Worm (Caenorhabditis elegans) whole organism, L2 larva: Measurements from ENCODE around the gene clec-122.
A peak's percentile ranks its signal among the peaks of the same experiment; 100 is the strongest.

Experiments
- C34F6.9 ChIP-seq: fragments of 150-350 bp; optimal IDR thresholded peaks from 2 replicates; lab custom pipeline; 2014; ENCODE audit warnings: missing biosample characterization, missing genetic modification characterization
- F13H6.1 ChIP-seq: sonication (generic microtip); optimal IDR thresholded peaks from 2 replicates; lab custom pipeline; 2016; ENCODE audit warnings: missing genetic modification characterization, missing compliant biosample characterization
- ZK546.5 ChIP-seq: sonication (generic microtip); optimal IDR thresholded peaks from 2 replicates; lab custom pipeline; 2017; ENCODE audit warnings: missing biosample characterization, missing genetic modification characterization
- alr-1 ChIP-seq: fragments of 150-350 bp; optimal IDR thresholded peaks from 2 replicates; lab custom pipeline; 2014; ENCODE audit warnings: missing biosample characterization, missing genetic modification characterization
- ama-1 ChIP-seq: fragments of 150-350 bp; optimal IDR thresholded peaks from 2 replicates; lab custom pipeline; 2018; ENCODE audit warnings: inconsistent platforms
- blmp-1 ChIP-seq: sonication (generic microtip); optimal IDR thresholded peaks from 2 replicates; lab custom pipeline; 2017; ENCODE audit warnings: missing genetic modification characterization, mild to moderate bottlenecking, missing compliant biosample characterization, antibody characterized with exemption, moderate library complexity; ENCODE audit not compliant: insufficient read depth
- ceh-82 ChIP-seq: fragments of 150-350 bp; optimal IDR thresholded peaks from 2 replicates; lab custom pipeline; 2014; ENCODE audit warnings: missing biosample characterization, missing genetic modification characterization
- crh-2 ChIP-seq: sonication (generic microtip); optimal IDR thresholded peaks from 2 replicates; lab custom pipeline; 2017; ENCODE audit warnings: missing biosample characterization, missing genetic modification characterization
- egl-27 ChIP-seq: sonication (generic microtip); optimal IDR thresholded peaks from 3 replicates; lab custom pipeline; 2017; ENCODE audit warnings: missing biosample characterization, missing genetic modification reagents, missing genetic modification characterization
- elt-1 ChIP-seq: fragments of 150-350 bp; optimal IDR thresholded peaks from 2 replicates; lab custom pipeline; 2014; ENCODE audit warnings: missing biosample characterization, missing genetic modification characterization
- elt-3 ChIP-seq: sonication (generic microtip); optimal IDR thresholded peaks from 2 replicates; lab custom pipeline; 2017; ENCODE audit warnings: missing biosample characterization, missing genetic modification characterization
- fos-1 ChIP-seq: fragments of 150-350 bp; optimal IDR thresholded peaks from 2 replicates; lab custom pipeline; 2014; ENCODE audit warnings: missing biosample characterization, missing genetic modification characterization
- lin-11 ChIP-seq: fragments of 150-350 bp; sonication (generic microtip); optimal IDR thresholded peaks from 2 replicates; lab custom pipeline; 2014; ENCODE audit warnings: missing biosample characterization, missing genetic modification characterization, inconsistent platforms, mixed read lengths
- mdl-1 ChIP-seq, 2 experiments: fragments of 150-350 bp in 1 of 2; sonication (generic microtip) in 1 of 2; optimal IDR thresholded peaks; 2 replicates each; lab custom pipeline; 2017; ENCODE audit warnings: missing biosample characterization in 2 of 2, missing genetic modification characterization in 2 of 2
- nhr-11 ChIP-seq: fragments of 150-350 bp; optimal IDR thresholded peaks from 2 replicates; lab custom pipeline; 2014; ENCODE audit warnings: missing biosample characterization, missing genetic modification characterization
- nhr-21 ChIP-seq: fragments of 150-350 bp; optimal IDR thresholded peaks from 2 replicates; lab custom pipeline; 2014; ENCODE audit warnings: missing biosample characterization, missing genetic modification characterization
- nhr-23 ChIP-seq: fragments of 150-350 bp; optimal IDR thresholded peaks from 2 replicates; lab custom pipeline; 2014; ENCODE audit warnings: missing biosample characterization, missing genetic modification reagents, missing genetic modification characterization
- nhr-25 ChIP-seq: fragments of 150-350 bp; sonication (generic microtip); optimal IDR thresholded peaks from 3 replicates; lab custom pipeline; 2014; ENCODE audit warnings: missing biosample characterization, missing genetic modification characterization
- nhr-6 ChIP-seq: fragments of 150-350 bp; optimal IDR thresholded peaks from 2 replicates; lab custom pipeline; 2014; ENCODE audit warnings: missing biosample characterization, missing genetic modification characterization
- nhr-77 ChIP-seq: fragments of 150-350 bp; optimal IDR thresholded peaks from 2 replicates; lab custom pipeline; 2014; ENCODE audit warnings: missing biosample characterization, missing genetic modification characterization
- sem-4 ChIP-seq: fragments of 150-350 bp; optimal IDR thresholded peaks from 2 replicates; lab custom pipeline; 2014; ENCODE audit warnings: missing biosample characterization, missing genetic modification reagents, missing genetic modification characterization
- skn-1 ChIP-seq: sonication (generic microtip); optimal IDR thresholded peaks from 2 replicates; lab custom pipeline; 2017; ENCODE audit warnings: missing biosample characterization, missing genetic modification characterization
- sma-3 ChIP-seq: sonication (generic microtip); optimal IDR thresholded peaks from 2 replicates; lab custom pipeline; 2016; ENCODE audit warnings: missing genetic modification reagents, missing genetic modification characterization, missing compliant biosample characterization
- snpc-4 ChIP-seq: fragments of 150-350 bp; optimal IDR thresholded peaks from 2 replicates; lab custom pipeline; 2014; ENCODE audit warnings: missing biosample characterization, missing genetic modification characterization
- unc-39 ChIP-seq: fragments of 150-350 bp; optimal IDR thresholded peaks from 2 replicates; lab custom pipeline; 2014; ENCODE audit warnings: missing biosample characterization, missing genetic modification characterization
- unc-55 ChIP-seq: fragments of 150-350 bp; sonication (generic microtip); optimal IDR thresholded peaks from 3 replicates; lab custom pipeline; 2014; ENCODE audit warnings: missing biosample characterization, missing genetic modification reagents, missing genetic modification characterization
- unc-62 ChIP-seq: fragments of 150-350 bp; optimal IDR thresholded peaks from 2 replicates; lab custom pipeline; 2014; ENCODE audit warnings: missing biosample characterization, missing genetic modification reagents, missing genetic modification characterization
- zag-1 ChIP-seq: fragments of 150-350 bp; optimal IDR thresholded peaks from 2 replicates; lab custom pipeline; 2014; ENCODE audit warnings: missing biosample characterization, missing genetic modification characterization
- ztf-1 ChIP-seq: fragments of 200-800 bp; sonication (Bioruptor generic); conservative IDR thresholded peaks from 2 replicates; pipeline ENCODE4 v1.3.6; 2022; ENCODE audit warnings: missing genetic modification characterization, missing compliant biosample characterization
- ztf-11 ChIP-seq: sonication (generic microtip); optimal IDR thresholded peaks from 2 replicates; lab custom pipeline; 2017; ENCODE audit warnings: missing biosample characterization, missing genetic modification characterization
- ztf-4 ChIP-seq: fragments of 150-350 bp; optimal IDR thresholded peaks from 2 replicates; lab custom pipeline; 2014; ENCODE audit warnings: missing biosample characterization, missing genetic modification characterization

clec-122 gene

ce11 chrII:3108101-3108500, 2.2 kb downstream of the clec-122 start:
- TF ChIP-seq zag-1 (tag; lab: Kevin White, UChicago): no peak
- TF ChIP-seq ceh-82 (tag; lab: Kevin White, UChicago): no peak
- no peak for TF ChIP-seq sem-4 (tag; lab: Kevin White, UChicago)
- TF ChIP-seq nhr-21 (tag; lab: Kevin White, UChicago): no peak
- TF ChIP-seq unc-39 (tag; lab: Kevin White, UChicago): no peak
- no peak for TF ChIP-seq nhr-77 (tag; lab: Kevin White, UChicago)
- TF ChIP-seq nhr-11 (tag; lab: Kevin White, UChicago): no peak
- no peak for TF ChIP-seq crh-2 (tag; lab: Kevin White, UChicago)
- TF ChIP-seq skn-1: no peak
- no peak for TF ChIP-seq ama-1 (lab: Kevin White, UChicago)
- no peak for TF ChIP-seq elt-1 (tag; lab: Kevin White, UChicago)
- TF ChIP-seq elt-3: no peak
- no peak for TF ChIP-seq unc-55 (GFP tag; lab: Kevin White, UChicago)
- TF ChIP-seq egl-27 (tag; lab: Kevin White, UChicago): no peak
- TF ChIP-seq ztf-11 (tag; lab: Kevin White, UChicago): no peak

DNA sequence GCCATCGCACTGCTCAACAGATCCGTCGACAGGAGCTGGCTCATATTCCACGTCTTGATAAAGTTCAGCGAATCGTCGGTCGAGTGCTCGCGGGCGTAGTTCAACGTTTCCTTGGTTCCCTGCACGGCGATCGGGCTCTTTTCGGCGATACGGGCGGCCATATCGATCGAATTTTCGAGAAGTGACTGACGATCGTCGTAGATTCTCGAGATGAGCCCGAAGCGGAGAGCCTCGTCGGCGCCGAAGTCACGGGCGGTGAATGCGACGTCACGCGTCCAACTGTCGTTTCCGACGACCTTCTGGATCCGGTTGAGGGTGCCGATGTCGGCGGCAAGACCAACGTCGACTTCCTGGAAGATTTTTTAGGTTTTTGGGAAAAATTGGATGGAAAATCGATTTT, 3.7 kb downstream of the clec-122 start:
- TF ChIP-seq ztf-1 (GFP tag; lab: Robert Waterston, UW): no peak

- TF ChIP-seq elt-3 (no peak), ztf-1 (GFP tag; lab: Robert Waterston, UW) (no peak), unc-39 (tag; lab: Kevin White, UChicago) (no peak), nhr-11 (tag; lab: Kevin White, UChicago) (no peak), F13H6.1 (no peak), fos-1 (tag; lab: Kevin White, UChicago) (no peak), mdl-1 (tag; optimal IDR thresholded peaks at IDR 0.05; lab: Kevin White, UChicago) (no peak), ama-1 (lab: Kevin White, UChicago) (no peak), elt-1 (tag; lab: Kevin White, UChicago) (no peak), nhr-6 (tag; lab: Kevin White, UChicago) (no peak), lin-11 (tag; lab: Kevin White, UChicago) (no peak)
Measured at ce11 chrII:3110099-3110498, 4.2 kb downstream of the clec-122 start.

DNA sequence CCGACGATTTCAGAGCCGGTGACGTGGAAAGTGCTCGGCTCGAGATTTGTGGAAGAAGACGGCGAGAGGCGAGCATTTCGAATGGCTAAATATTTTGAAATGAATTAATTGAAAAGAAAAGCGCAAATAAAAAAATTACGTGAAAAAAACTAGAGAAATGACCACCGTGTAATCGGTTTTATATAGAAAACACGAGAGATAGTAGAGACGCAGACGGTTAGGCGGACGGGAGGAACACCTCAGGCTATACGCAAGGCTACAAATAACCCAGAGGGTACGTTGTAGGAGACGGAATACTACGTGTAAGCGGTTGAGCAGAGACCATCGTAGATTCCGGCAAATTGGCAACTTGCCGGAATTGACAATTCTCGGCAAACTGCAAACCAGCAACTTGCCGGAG, 5.3 kb downstream of the clec-122 start, which contains the start of gene Y25C1A.13:
Y25C1A.13 (minus strand) TSS at position 101 of the 400 bp plus-strand sequence.
- TF ChIP-seq F13H6.1 (peak; percentile 18), sma-3 (GFP tag; lab: Kevin White, UChicago) (no peak)

DNA sequence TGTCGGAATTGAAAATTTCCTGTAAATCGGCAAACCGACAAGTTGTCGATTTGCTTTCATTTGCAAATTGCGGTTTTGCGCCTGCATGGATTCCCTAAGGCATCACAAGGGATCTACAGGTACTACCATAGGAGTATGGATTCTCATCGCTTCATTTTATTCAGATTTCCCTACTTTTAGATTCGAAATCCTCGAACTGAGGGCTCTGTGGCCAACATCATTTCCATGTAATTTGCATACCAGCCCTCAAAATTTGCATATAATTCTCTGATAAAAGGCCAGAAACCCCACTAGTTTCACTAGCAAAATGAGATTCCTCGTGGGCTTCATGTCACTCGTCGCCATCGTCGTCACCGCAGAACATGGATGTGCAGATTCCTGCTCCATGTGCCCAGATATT, 6.4 kb downstream of the clec-122 start, which contains the start of gene Y25C1A.2:
Y25C1A.2 (plus strand) TSS at position 301 of the 400 bp plus-strand sequence.
- no peak for TF ChIP-seq alr-1 (tag; lab: Kevin White, UChicago)
- TF ChIP-seq blmp-1 (tag; lab: Kevin White, UChicago): no peak
- no peak for TF ChIP-seq elt-1 (tag; lab: Kevin White, UChicago)
- TF ChIP-seq C34F6.9 (tag; lab: Kevin White, UChicago): no peak
- TF ChIP-seq ztf-4 (tag; lab: Kevin White, UChicago): no peak
- no peak for TF ChIP-seq zag-1 (tag; lab: Kevin White, UChicago)
- no peak for TF ChIP-seq unc-62 (GFP tag; lab: Kevin White, UChicago)
- TF ChIP-seq mdl-1 (tag; optimal IDR thresholded peaks at IDR 0.05; lab: Kevin White, UChicago): no peak
- no peak for TF ChIP-seq nhr-23
- TF ChIP-seq crh-2 (tag; lab: Kevin White, UChicago): no peak
- no peak for TF ChIP-seq nhr-25 (tag; lab: Kevin White, UChicago)
- TF ChIP-seq unc-55 (GFP tag; lab: Kevin White, UChicago): no peak
- no peak for TF ChIP-seq ZK546.5 (tag; lab: Kevin White, UChicago)

DNA sequence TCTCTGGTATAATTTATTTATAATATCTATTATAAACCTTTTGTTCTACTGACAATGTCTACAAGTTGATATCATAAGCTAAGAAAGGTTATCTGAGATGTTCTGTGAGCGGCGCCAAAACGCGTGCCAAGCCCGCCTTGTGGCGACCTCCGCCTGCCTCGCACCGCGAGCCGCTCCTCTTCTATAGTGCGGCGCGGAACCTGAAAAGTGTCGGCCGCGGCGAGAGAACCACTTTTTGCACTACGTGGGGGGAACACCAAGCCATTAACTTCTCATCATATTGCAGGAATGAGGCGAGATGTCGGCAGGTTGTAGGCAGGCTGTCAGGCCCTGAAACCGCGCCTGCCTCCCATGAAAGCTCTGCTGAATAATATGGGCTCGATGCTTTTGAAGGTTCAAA, 7.4 kb downstream of the clec-122 start:
- TF ChIP-seq unc-62 (GFP tag; lab: Kevin White, UChicago) (no peak), snpc-4 (tag; lab: Kevin White, UChicago) (peak; percentile 45)
- TF ChIP-seq, all 48 proteins: peak for 1
